Fruit fly (Drosophila melanogaster): Measurements from ENCODE around the gene CG3199.

Gene CG3199

DNA sequence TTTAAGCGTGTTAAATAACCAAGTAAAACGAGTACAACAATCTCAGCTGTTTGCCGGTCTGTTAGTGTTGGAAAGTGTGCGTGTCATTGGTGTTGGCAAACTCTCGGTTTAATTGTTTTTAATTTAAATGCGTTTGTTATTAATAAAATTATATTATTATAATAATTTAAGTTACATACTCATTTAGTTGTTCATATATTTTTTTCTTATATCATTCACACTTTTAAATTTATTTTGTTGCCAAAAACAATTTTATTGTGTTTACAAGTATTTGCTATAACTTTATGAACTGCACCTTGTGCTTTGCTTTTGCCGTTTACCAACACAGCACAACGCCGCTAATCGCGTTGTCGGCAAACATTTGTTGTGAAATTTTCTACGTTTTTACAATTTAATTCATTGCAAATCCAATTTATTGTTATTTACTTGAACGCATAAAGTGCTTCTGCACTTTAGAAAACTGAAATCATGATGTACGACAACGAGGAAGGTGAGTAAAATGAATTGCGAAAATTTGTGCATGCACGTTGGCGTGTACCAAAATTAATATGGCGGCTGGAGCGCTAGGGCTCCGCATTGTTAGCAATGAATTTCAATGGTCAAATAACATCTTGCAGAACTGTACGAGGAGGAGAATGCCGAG, 36.9 kb upstream of the CG3199 start, which contains the start of the genes 140up and Polr2B (continued):
- TF ChIP-seq CG12744 (GFP tag; optimal IDR thresholded peaks at IDR 0.05) (peak; percentile 55), ERR (GFP tag; optimal IDR thresholded peaks at IDR 0.05) (peak; percentile 22), CG16863 (GFP tag; optimal IDR thresholded peaks at IDR 0.05) (peak; percentile 60), CG10366 (GFP tag; IDR thresholded peaks at IDR 0.05) (peak; percentile 91), dimm (GFP tag; IDR thresholded peaks at IDR 0.05) (peak; percentile 31; the same call in 1 of the 2 replicates), oc (tag; optimal IDR thresholded peaks at IDR 0.05) (peak; percentile 89), CG4854 (GFP tag; optimal IDR thresholded peaks at IDR 0.05) (peak; percentile 74), Poxn (GFP tag; IDR thresholded peaks at IDR 0.05) (peak; percentile 80), pho (GFP tag; optimal IDR thresholded peaks at IDR 0.05) (peak; percentile 80), unpg (GFP tag; optimal IDR thresholded peaks at IDR 0.05) (peak; percentile 92), her (GFP tag; optimal IDR thresholded peaks at IDR 0.05) (peak; percentile 38), h (optimal IDR thresholded peaks at IDR 0.05) (no peak), Nf-YA (GFP tag; IDR thresholded peaks at IDR 0.05) (peak; percentile 79), CG4707 (GFP tag; optimal IDR thresholded peaks at IDR 0.05) (peak; percentile 15), Dbx (GFP tag; IDR thresholded peaks at IDR 0.05) (peak; percentile 97), CG12769 (tag; optimal IDR thresholded peaks at IDR 0.05) (no peak), CG8478 (optimal IDR thresholded peaks at IDR 0.05) (no peak), ab (GFP tag; optimal IDR thresholded peaks at IDR 0.05) (peak; percentile 62), CG14014 (GFP tag; IDR thresholded peaks at IDR 0.05) (peak; percentile 88), CG8924 (tag; optimal IDR thresholded peaks at IDR 0.05) (peak; percentile 94), CG8089 (GFP tag; optimal IDR thresholded peaks at IDR 0.05) (peak; percentile 68), trh (GFP tag; optimal IDR thresholded peaks at IDR 0.05) (peak; percentile 84), hbn (GFP tag; IDR thresholded peaks at IDR 0.05; ENCODE audit: partially characterized antibody) (no peak), pfk (GFP tag; optimal IDR thresholded peaks at IDR 0.05) (no peak), vvl (GFP tag; IDR thresholded peaks at IDR 0.05) (peak; percentile 96), CG6272 (GFP tag; IDR thresholded peaks at IDR 0.05) (peak; percentile 93), CG4820 (GFP tag; optimal IDR thresholded peaks at IDR 0.05) (peak; percentile 91), HLH54F (GFP tag; optimal IDR thresholded peaks at IDR 0.05) (peak; percentile 83), ewg (GFP tag; optimal IDR thresholded peaks at IDR 0.05) (peak; percentile 81), stwl (tag; optimal IDR thresholded peaks at IDR 0.05) (peak; percentile 91), gsb-n (tag; optimal IDR thresholded peaks at IDR 0.05) (peak; percentile 92), CG3847 (GFP tag; IDR thresholded peaks at IDR 0.05) (peak; percentile 97), scrt (GFP tag; optimal IDR thresholded peaks at IDR 0.05) (peak; percentile 77), dan (GFP tag; IDR thresholded peaks at IDR 0.05) (peak; percentile 37; the same call in 1 of the 2 replicates), CG10267 (tag; optimal IDR thresholded peaks at IDR 0.05) (peak; percentile 100), nerfin-2 (GFP tag; IDR thresholded peaks at IDR 0.05; ENCODE audit: partially characterized antibody) (no peak), seq (GFP tag; IDR thresholded peaks at IDR 0.05) (peak; percentile 81), nerfin-1 (tag; optimal IDR thresholded peaks at IDR 0.05) (peak; percentile 90), NK7.1 (GFP tag; optimal IDR thresholded peaks at IDR 0.05) (peak; percentile 36), Dll (GFP tag; IDR thresholded peaks at IDR 0.05; ENCODE audit: partially characterized antibody) (0 out of 4 replicates have a peak, but pooled peaks have one; percentile 27), Hmr (GFP tag; optimal IDR thresholded peaks at IDR 0.05) (peak; percentile 94), HmgD (GFP tag; optimal IDR thresholded peaks at IDR 0.05) (peak; percentile 58), CG18764 (GFP tag; optimal IDR thresholded peaks at IDR 0.05) (peak; percentile 91), sob (GFP tag; IDR thresholded peaks at IDR 0.05) (peak; percentile 98), Lim3 (GFP tag; IDR thresholded peaks at IDR 0.05) (0 out of 2 replicates have a peak, but pooled peaks have one; percentile 35), ham (GFP tag; IDR thresholded peaks at IDR 0.05) (peak; percentile 79), cwo (GFP tag; optimal IDR thresholded peaks at IDR 0.05) (peak; percentile 83), CG2875 (GFP tag; optimal IDR thresholded peaks at IDR 0.05) (peak; percentile 73), CG32532 (GFP tag; IDR thresholded peaks at IDR 0.05) (peak; percentile 95), CG11695 (GFP tag; IDR thresholded peaks at IDR 0.05) (peak; percentile 100), CG3726 (GFP tag; IDR thresholded peaks at IDR 0.05) (peak; percentile 67; the same call in 2 of the 3 replicates)

Measured in whole organism, embryonic.